Worm (Caenorhabditis elegans): ENCODE data around the gene zig-6.

DNA sequence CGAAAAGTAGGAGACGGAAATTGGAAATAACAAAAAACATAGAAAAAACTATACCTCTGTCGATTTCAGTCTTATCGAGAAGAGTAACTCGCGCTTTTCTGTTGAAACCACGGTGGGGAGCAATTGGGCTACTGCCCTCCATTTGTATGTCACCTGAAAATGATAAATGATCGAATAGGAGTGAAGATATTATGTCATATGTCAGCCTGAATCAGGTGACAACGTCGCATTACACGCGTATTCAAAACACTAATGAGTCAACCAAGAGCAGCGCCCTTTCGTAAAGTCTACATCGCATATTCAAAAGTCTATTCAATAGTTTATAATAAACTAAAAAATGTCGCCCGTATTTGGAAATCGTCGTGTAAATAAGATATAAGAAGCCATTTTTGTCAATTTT lies 35.9 kb downstream of the zig-6 start:
- TF ChIP-seq klf-2 (GFP tag; conservative IDR thresholded peaks at IDR 0.05) (no peak), flt-1 (GFP tag; IDR thresholded peaks at IDR 0.05) (no peak), med-1 (GFP tag; optimal IDR thresholded peaks at IDR 0.05; ENCODE audit: insufficient read depth) (no peak), ztf-23 (GFP tag; IDR thresholded peaks at IDR 0.05) (no peak), cog-1 (tag; optimal IDR thresholded peaks at IDR 0.05) (no peak), ztf-29 (GFP tag; IDR thresholded peaks at IDR 0.05) (no peak), ref-1 (GFP tag; conservative IDR thresholded peaks at IDR 0.05) (no peak), tab-1 (GFP tag; IDR thresholded peaks at IDR 0.05) (no peak)

Data from whole organism, midembryonic.